Fruit fly (Drosophila melanogaster) whole organism, embryonic: ENCODE measurements around the gene CIA30.
A peak's percentile ranks its signal among the peaks of the same experiment; 100 is the strongest.

ENCODE experiments used
- ATbp ChIP-seq: fragments of 200-800 bp; sonication (Bioruptor generic); optimal IDR thresholded peaks from 2 replicates; lab custom pipeline; 2017; ENCODE audit warnings: missing biosample characterization, mild to moderate bottlenecking, missing genetic modification characterization, missing genetic modification reagents
- CG10274 ChIP-seq: fragments of 200-800 bp; sonication (Bioruptor generic); optimal IDR thresholded peaks from 3 replicates; lab custom pipeline; 2017; ENCODE audit warnings: missing biosample characterization, mild to moderate bottlenecking, missing genetic modification characterization
- CG11247 ChIP-seq: fragments of 200-800 bp; sonication (Bioruptor generic); IDR thresholded peaks from 2 replicates; pipeline ENCODE4 v1.3.6; 2022; ENCODE audit warnings: missing biosample characterization, missing genetic modification characterization
- CG13894 ChIP-seq: fragments of 200-800 bp; sonication (Bioruptor generic); optimal IDR thresholded peaks from 3 replicates; lab custom pipeline; 2018; ENCODE audit warnings: missing biosample characterization, mild to moderate bottlenecking, missing genetic modification characterization, moderate library complexity
- CG15073 ChIP-seq: fragments of 200-800 bp; sonication (Bioruptor generic); optimal IDR thresholded peaks from 2 replicates; lab custom pipeline; 2016; ENCODE audit warnings: missing biosample characterization, missing genetic modification characterization
- CG1602 ChIP-seq: fragments of 200-800 bp; sonication (Bioruptor generic); optimal IDR thresholded peaks from 3 replicates; lab custom pipeline; 2016; ENCODE audit warnings: missing biosample characterization, missing genetic modification characterization
- CG17912 ChIP-seq: fragments of 200-800 bp; sonication (Bioruptor generic); optimal IDR thresholded peaks from 2 replicates; lab custom pipeline; 2018; ENCODE audit warnings: missing biosample characterization, mild to moderate bottlenecking, missing genetic modification characterization
- CG18476 ChIP-seq: fragments of 200-800 bp; sonication (Bioruptor generic); optimal IDR thresholded peaks from 2 replicates; lab custom pipeline; 2016; ENCODE audit warnings: missing biosample characterization, mild to moderate bottlenecking, missing genetic modification characterization
- CG2120 ChIP-seq: fragments of 200-800 bp; sonication (Bioruptor generic); optimal IDR thresholded peaks from 3 replicates; lab custom pipeline; 2016; ENCODE audit warnings: missing biosample characterization, missing genetic modification characterization
- CG2889 ChIP-seq: fragments of 200-800 bp; sonication (Bioruptor generic); IDR thresholded peaks from 3 replicates; pipeline ENCODE4 v1.3.6; 2022; ENCODE audit warnings: missing biosample characterization, missing genetic modification characterization
- CG34422 ChIP-seq: fragments of 200-800 bp; sonication (Bioruptor generic); IDR thresholded peaks from 3 replicates; pipeline ENCODE4 v1.3.6; 2022; ENCODE audit warnings: missing biosample characterization, missing genetic modification characterization
- CG3995 ChIP-seq: fragments of 200-800 bp; sonication (Bioruptor generic); optimal IDR thresholded peaks from 3 replicates; lab custom pipeline; 2016; ENCODE audit warnings: missing biosample characterization, missing genetic modification characterization
- CG4424 ChIP-seq: fragments of 200-800 bp; sonication (Bioruptor generic); optimal IDR thresholded peaks from 3 replicates; lab custom pipeline; 2016; ENCODE audit warnings: missing biosample characterization, missing genetic modification characterization
- CG4730 ChIP-seq: fragments of 200-800 bp; sonication (Bioruptor generic); IDR thresholded peaks from 2 replicates; pipeline ENCODE4 v1.3.6; 2022; ENCODE audit warnings: missing biosample characterization, missing genetic modification characterization
- CG4854 ChIP-seq: fragments of 200-800 bp; sonication (Bioruptor generic); optimal IDR thresholded peaks from 2 replicates; lab custom pipeline; 2016; ENCODE audit warnings: missing biosample characterization, missing genetic modification characterization, inconsistent platforms
- CG6813 ChIP-seq: fragments of 200-800 bp; sonication (Bioruptor generic); optimal IDR thresholded peaks from 2 replicates; lab custom pipeline; 2017; ENCODE audit warnings: missing biosample characterization, missing genetic modification characterization, mild to moderate bottlenecking, moderate library complexity, missing genetic modification reagents
- CG8290 ChIP-seq, 3 experiments: fragments of 200-800 bp; sonication (Bioruptor generic); optimal IDR thresholded peaks; 2 replicates each; lab custom pipeline; 2016 to 2019; ENCODE audit warnings: missing biosample characterization in 3 of 3, missing genetic modification characterization in 3 of 3, mild to moderate bottlenecking in 2 of 3, moderate library complexity in 1 of 3
- Ets65A ChIP-seq: fragments of 200-800 bp; sonication (Bioruptor generic); peaks from one replicate; lab custom pipeline; 2016; ENCODE audit warnings: missing biosample characterization, missing genetic modification characterization
- Fer3 ChIP-seq: fragments of 200-800 bp; sonication (Bioruptor generic); optimal IDR thresholded peaks from 2 replicates; lab custom pipeline; 2018; ENCODE audit warnings: missing biosample characterization, mild to moderate bottlenecking, missing genetic modification characterization, moderate library complexity
- Gug ChIP-seq: fragments of 200-800 bp; sonication (Bioruptor generic); IDR thresholded peaks from 4 replicates; pipeline ENCODE4 v1.3.6; 2022; ENCODE audit warnings: missing biosample characterization, missing genetic modification characterization
- HLHmδ ChIP-seq: fragments of 200-800 bp; sonication (Bioruptor generic); optimal IDR thresholded peaks from 2 replicates; lab custom pipeline; 2018; ENCODE audit warnings: missing biosample characterization, mild to moderate bottlenecking, missing genetic modification characterization, moderate library complexity
- Hsf ChIP-seq: fragments of 200-800 bp; sonication (Bioruptor generic); optimal IDR thresholded peaks from 3 replicates; lab custom pipeline; 2016; ENCODE audit warnings: missing biosample characterization, missing genetic modification characterization
- NC2β ChIP-seq: fragments of 200-800 bp; sonication (Bioruptor generic); optimal IDR thresholded peaks from 2 replicates; lab custom pipeline; 2016; ENCODE audit warnings: missing biosample characterization, missing genetic modification characterization
- Neu2 ChIP-seq: fragments of 200-800 bp; sonication (Bioruptor generic); optimal IDR thresholded peaks from 3 replicates; lab custom pipeline; 2016; ENCODE audit warnings: missing biosample characterization, missing genetic modification characterization, borderline replicate concordance
- Nf-YA ChIP-seq: fragments of 200-800 bp; sonication (Bioruptor generic); IDR thresholded peaks from 2 replicates; pipeline ENCODE4 v1.3.6; 2022; ENCODE audit warnings: missing biosample characterization, missing genetic modification characterization
- Opbp ChIP-seq: fragments of 200-800 bp; sonication (Bioruptor generic); IDR thresholded peaks from 3 replicates; pipeline ENCODE4 v1.3.6; 2022; ENCODE audit warnings: missing biosample characterization, missing genetic modification characterization; ENCODE audit not compliant: partially characterized antibody
- Six4 ChIP-seq: fragments of 200-800 bp; sonication (Bioruptor generic); optimal IDR thresholded peaks from 2 replicates; lab custom pipeline; 2016; ENCODE audit warnings: missing biosample characterization, missing genetic modification characterization
- Stat92E ChIP-seq, 3 experiments: fragments of >200 bp in 2 of 3; fragments of 200-800 bp in 1 of 3; sonication (Bioruptor generic) in 1 of 3; optimal IDR thresholded peaks; 2 replicates each; lab custom pipeline; 2017 to 2019; ENCODE audit warnings: missing biosample characterization in 3 of 3, missing genetic modification characterization in 3 of 3, mild to moderate bottlenecking in 1 of 3, moderate library complexity in 1 of 3
- YL-1 ChIP-seq: fragments of 200-800 bp; sonication (Bioruptor generic); optimal IDR thresholded peaks from 3 replicates; lab custom pipeline; 2017; ENCODE audit warnings: missing biosample characterization, mild to moderate bottlenecking, missing genetic modification characterization
- ash1 ChIP-seq: fragments of 200-800 bp; sonication (Bioruptor generic); optimal IDR thresholded peaks from 2 replicates; lab custom pipeline; 2018; ENCODE audit warnings: missing biosample characterization, mild to moderate bottlenecking, missing genetic modification characterization
- bbx ChIP-seq: fragments of 200-800 bp; sonication (Bioruptor generic); IDR thresholded peaks from 2 replicates; pipeline ENCODE4 v1.3.6; 2022; ENCODE audit warnings: missing biosample characterization, missing genetic modification characterization; ENCODE audit not compliant: partially characterized antibody
- chm ChIP-seq: fragments of 200-800 bp; sonication (Bioruptor generic); IDR thresholded peaks from 2 replicates; pipeline ENCODE4 v1.3.6; 2022; ENCODE audit warnings: missing biosample characterization, missing genetic modification characterization
- dpn ChIP-seq, 2 experiments: fragments of 200-800 bp; sonication (Bioruptor generic); optimal IDR thresholded peaks; 3 replicates each; lab custom pipeline; 2016; ENCODE audit warnings: missing biosample characterization in 2 of 2, missing genetic modification characterization in 2 of 2
- gsb ChIP-seq: fragments of 200-800 bp; sonication (Bioruptor generic); IDR thresholded peaks from 2 replicates; pipeline ENCODE4 v1.3.6; 2022; ENCODE audit warnings: missing biosample characterization, missing genetic modification characterization
- gsb-n ChIP-seq: fragments of 200-800 bp; sonication (Bioruptor generic); optimal IDR thresholded peaks from 3 replicates; lab custom pipeline; 2018; ENCODE audit warnings: missing biosample characterization, mild to moderate bottlenecking, missing genetic modification characterization
- hth ChIP-seq: fragments of >200 bp; optimal IDR thresholded peaks from 2 replicates; lab custom pipeline; 2017; ENCODE audit warnings: inconsistent platforms
- inv ChIP-seq: fragments of 200-800 bp; sonication (Bioruptor generic); IDR thresholded peaks from 2 replicates; pipeline ENCODE4 v1.3.6; 2022; ENCODE audit warnings: missing biosample characterization, missing genetic modification characterization; ENCODE audit not compliant: partially characterized antibody
- jing ChIP-seq: fragments of 200-800 bp; sonication (Bioruptor generic); optimal IDR thresholded peaks from 2 replicates; lab custom pipeline; 2018; ENCODE audit warnings: missing biosample characterization, mild to moderate bottlenecking, missing genetic modification characterization
- kay ChIP-seq: fragments of 200-800 bp; sonication (Bioruptor generic); optimal IDR thresholded peaks from 2 replicates; lab custom pipeline; 2016; ENCODE audit warnings: missing biosample characterization, missing genetic modification characterization
- klu ChIP-seq: fragments of 200-800 bp; sonication (Bioruptor generic); IDR thresholded peaks from 2 replicates; pipeline ENCODE4 v1.3.6; 2022; ENCODE audit warnings: missing biosample characterization, missing genetic modification characterization
- lab ChIP-seq: fragments of 200-800 bp; sonication (Bioruptor generic); optimal IDR thresholded peaks from 3 replicates; lab custom pipeline; 2017; ENCODE audit warnings: missing biosample characterization, missing genetic modification characterization, mild to moderate bottlenecking, moderate library complexity, missing genetic modification reagents
- org-1 ChIP-seq: fragments of 200-800 bp; sonication (Bioruptor generic); optimal IDR thresholded peaks from 2 replicates; lab custom pipeline; 2017; ENCODE audit warnings: missing biosample characterization, missing genetic modification characterization
- pfk ChIP-seq: fragments of 200-800 bp; sonication (Bioruptor generic); optimal IDR thresholded peaks from 2 replicates; lab custom pipeline; 2018; ENCODE audit warnings: missing biosample characterization, mild to moderate bottlenecking, missing genetic modification characterization, moderate library complexity
- psq ChIP-seq: fragments of 200-800 bp; sonication (Bioruptor generic); optimal IDR thresholded peaks from 2 replicates; lab custom pipeline; 2017; ENCODE audit warnings: missing biosample characterization, missing genetic modification characterization
- rib ChIP-seq: fragments of 200-800 bp; sonication (Bioruptor generic); IDR thresholded peaks from 2 replicates; pipeline ENCODE4 v1.3.6; 2022; ENCODE audit warnings: missing biosample characterization, missing genetic modification characterization
- row ChIP-seq: fragments of 200-800 bp; sonication (Bioruptor generic); IDR thresholded peaks from 3 replicates; pipeline ENCODE4 v1.3.6; 2022; ENCODE audit warnings: missing biosample characterization, missing genetic modification characterization
- sens ChIP-seq: fragments of 200-800 bp; sonication (Bioruptor generic); peaks from one replicate; lab custom pipeline; 2016; ENCODE audit warnings: missing biosample characterization, missing genetic modification characterization
- zen ChIP-seq: fragments of 200-800 bp; sonication (Bioruptor generic); optimal IDR thresholded peaks from 3 replicates; lab custom pipeline; 2018; ENCODE audit warnings: missing biosample characterization, mild to moderate bottlenecking, missing genetic modification characterization, moderate library complexity
- zf30C ChIP-seq: fragments of 200-800 bp; sonication (Bioruptor generic); optimal IDR thresholded peaks from 3 replicates; lab custom pipeline; 2018; ENCODE audit warnings: missing biosample characterization, mild to moderate bottlenecking, missing genetic modification characterization

Gene CIA30

DNA sequence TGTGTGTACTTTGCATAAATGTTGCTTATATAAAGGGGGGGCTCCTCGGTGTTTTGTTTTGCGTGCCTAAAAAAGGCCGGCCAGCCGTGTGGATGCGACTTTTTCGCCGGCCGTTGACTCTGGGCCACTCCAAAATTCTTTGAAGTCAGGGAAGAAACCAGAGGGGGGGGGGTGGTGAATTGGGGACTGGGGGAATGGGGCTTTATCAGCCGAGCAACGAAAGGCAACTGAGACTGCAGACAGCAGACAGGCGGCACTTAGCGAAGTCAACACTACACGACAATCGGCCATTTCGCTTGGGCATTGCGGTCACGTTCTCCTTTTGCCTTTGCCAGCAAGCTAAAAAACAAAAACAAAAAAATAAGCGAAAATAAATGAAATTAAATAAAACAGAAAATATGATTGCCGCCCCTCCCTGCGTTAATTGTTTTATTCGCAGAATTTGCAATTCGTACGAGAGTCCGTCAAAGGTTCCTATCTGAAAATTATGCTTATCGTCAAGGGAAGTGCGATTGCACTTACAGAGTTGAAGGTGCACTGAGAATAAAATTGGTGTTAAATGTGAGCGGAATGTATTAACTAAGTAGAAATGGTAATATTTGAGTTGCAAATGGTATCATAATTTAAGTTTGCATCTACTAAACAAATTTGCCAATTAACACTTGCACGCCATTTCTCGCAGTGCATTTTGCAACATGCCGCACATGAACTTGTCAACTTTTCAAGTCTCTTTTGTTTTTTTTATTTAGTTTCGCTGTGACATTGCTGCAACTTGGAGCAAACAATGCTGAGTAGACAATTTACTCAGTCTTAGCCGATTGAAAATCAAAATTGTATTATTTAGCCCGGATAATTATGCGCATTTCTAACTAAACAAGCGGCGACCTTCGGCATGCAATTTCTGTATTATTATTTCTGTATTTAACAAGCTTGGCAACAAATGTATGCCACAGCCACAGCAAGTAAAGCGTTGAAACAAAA is 49.5 kb downstream of the CIA30 start (continued):
- TF ChIP-seq CG8290 (GFP tag; optimal IDR thresholded peaks at IDR 0.05; lab: Kevin White, UChicago) (no peak), CG8290 (tag; optimal IDR thresholded peaks at IDR 0.05; lab: Kevin White, UChicago) (no peak), Stat92E (GFP tag; optimal IDR thresholded peaks at IDR 0.05; lab: Kevin White, UChicago) (no peak), CG11247 (GFP tag; lab: Robert Waterston, UW) (no peak), Opbp (GFP tag; lab: Robert Waterston, UW) (no peak), CG4424 (GFP tag; lab: Kevin White, UChicago) (no peak), sens (peak; percentile 80), CG34422 (GFP tag; lab: Robert Waterston, UW) (no peak), pfk (GFP tag; lab: Kevin White, UChicago) (no peak), Ets65A (peak; percentile 87), Neu2 (GFP tag; lab: Kevin White, UChicago) (no peak), zen (tag; lab: Kevin White, UChicago) (no peak), zf30C (GFP tag; lab: Kevin White, UChicago) (no peak), CG3995 (GFP tag; lab: Kevin White, UChicago) (no peak), org-1 (GFP tag; lab: Kevin White, UChicago) (no peak), Nf-YA (no peak), CG18476 (no peak), gsb-n (tag; lab: Kevin White, UChicago) (no peak), gsb (no peak), Gug (GFP tag; lab: Robert Waterston, UW) (no peak), hth (lab: Kevin White, UChicago) (no peak), lab (GFP tag; lab: Kevin White, UChicago) (no peak), jing (GFP tag; lab: Kevin White, UChicago) (no peak), bbx (GFP tag; lab: Robert Waterston, UW) (no peak), Hsf (GFP tag; lab: Kevin White, UChicago) (no peak), row (GFP tag; lab: Robert Waterston, UW) (0 out of 3 replicates have a peak, but pooled peaks have one; percentile 31), chm (GFP tag; lab: Robert Waterston, UW) (no peak), CG10274 (GFP tag; lab: Kevin White, UChicago) (no peak), CG13894 (no peak), inv (GFP tag; lab: Robert Waterston, UW) (no peak), ATbp (GFP tag; lab: Kevin White, UChicago) (no peak), CG15073 (GFP tag; lab: Kevin White, UChicago) (no peak), psq (GFP tag; lab: Kevin White, UChicago) (no peak), CG4730 (GFP tag; lab: Robert Waterston, UW) (no peak), YL-1 (GFP tag; lab: Kevin White, UChicago) (no peak), CG2120 (GFP tag; lab: Kevin White, UChicago) (no peak), NC2β (GFP tag; lab: Kevin White, UChicago) (no peak), HLHmδ (GFP tag; lab: Kevin White, UChicago) (no peak), CG2889 (GFP tag; lab: Robert Waterston, UW) (0 out of 3 replicates have a peak, but pooled peaks have one; percentile 9), kay (GFP tag; lab: Kevin White, UChicago) (peak; percentile 5), dpn (GFP tag; optimal IDR thresholded peaks at IDR 0.05; lab: Kevin White, UChicago) (no peak), Fer3 (tag; lab: Kevin White, UChicago) (no peak), CG1602 (GFP tag; lab: Kevin White, UChicago) (no peak), rib (GFP tag; lab: Robert Waterston, UW) (no peak), CG6813 (GFP tag; lab: Kevin White, UChicago) (no peak), ash1 (GFP tag; lab: Kevin White, UChicago) (no peak), Six4 (GFP tag; lab: Kevin White, UChicago) (no peak), klu (no peak), CG4854 (peak; percentile 2), CG17912 (no peak)
